Worm (Caenorhabditis elegans) whole organism, young adult: ENCODE data around the gene ZK154.1.

Experiments
- B0336.3 ChIP-seq: fragments of 200-800 bp; sonication (Bioruptor generic); IDR thresholded peaks from 2 replicates; pipeline ENCODE4 v1.3.6; 2022; ENCODE audit warnings: missing genetic modification characterization, missing compliant biosample characterization
- F33H1.4 ChIP-seq: fragments of 200-800 bp; sonication (Bioruptor generic); IDR thresholded peaks from 2 replicates; pipeline ENCODE4 v1.3.6; 2022; ENCODE audit warnings: missing genetic modification reagents, missing genetic modification characterization, missing compliant biosample characterization
- F39B2.1 ChIP-seq: fragments of 200-800 bp; sonication (Bioruptor generic); IDR thresholded peaks from 2 replicates; pipeline ENCODE4 v1.3.6; 2022; ENCODE audit warnings: missing genetic modification reagents, missing genetic modification characterization, missing compliant biosample characterization
- F52B5.7 ChIP-seq: sonication (generic microtip); optimal IDR thresholded peaks from 2 replicates; lab custom pipeline; 2016; ENCODE audit warnings: mild to moderate bottlenecking, missing genetic modification characterization, missing compliant biosample characterization
- F55B11.4 ChIP-seq: sonication (generic microtip); optimal IDR thresholded peaks from 2 replicates; lab custom pipeline; 2016; ENCODE audit warnings: missing compliant biosample characterization, missing genetic modification characterization, borderline replicate concordance; ENCODE audit not compliant: insufficient read depth
- F57C9.4 ChIP-seq: sonication (generic microtip); optimal IDR thresholded peaks from 2 replicates; lab custom pipeline; 2017; ENCODE audit warnings: mild to moderate bottlenecking, missing genetic modification characterization, missing compliant biosample characterization
- K12H6.12 ChIP-seq: fragments of 200-800 bp; sonication (Bioruptor generic); optimal IDR thresholded peaks from 2 replicates; lab custom pipeline; 2018; ENCODE audit warnings: mild to moderate bottlenecking, missing genetic modification characterization, missing compliant biosample characterization
- ZK185.1 ChIP-seq: sonication (generic microtip); optimal IDR thresholded peaks from 2 replicates; lab custom pipeline; 2016; ENCODE audit warnings: mild to moderate bottlenecking, missing genetic modification characterization, missing compliant biosample characterization; ENCODE audit not compliant: poor library complexity, severe bottlenecking
- aptf-2 ChIP-seq: fragments of 200-800 bp; sonication (Bioruptor generic); conservative IDR thresholded peaks from 2 replicates; pipeline ENCODE4 v1.3.6; 2022; ENCODE audit warnings: missing genetic modification reagents, missing genetic modification characterization, missing compliant biosample characterization
- aptf-3 ChIP-seq: fragments of 200-800 bp; sonication (Bioruptor generic); IDR thresholded peaks from 2 replicates; pipeline ENCODE4 v1.3.6; 2022; ENCODE audit warnings: missing genetic modification characterization, missing compliant biosample characterization
- attf-5 ChIP-seq: fragments of 200-800 bp; sonication (Bioruptor generic); optimal IDR thresholded peaks from 2 replicates; lab custom pipeline; 2018; ENCODE audit warnings: mild to moderate bottlenecking, missing genetic modification characterization, missing compliant biosample characterization
- cebp-1 ChIP-seq, 2 experiments: fragments of 200-800 bp in 1 of 2; sonication (Bioruptor generic) in 1 of 2; sonication (generic microtip) in 1 of 2; IDR thresholded peaks in 1 of 2; optimal IDR thresholded peaks in 1 of 2; 2 replicates each; pipeline versions ENCODE4 v1.3.6 to Lab custom; 2017 to 2022; ENCODE audit warnings: missing compliant biosample characterization in 2 of 2, missing genetic modification characterization in 2 of 2, mild to moderate bottlenecking in 1 of 2, missing genetic modification reagents in 1 of 2, moderate library complexity in 1 of 2
- ceh-27 ChIP-seq: fragments of 200-800 bp; sonication (Bioruptor generic); optimal IDR thresholded peaks from 2 replicates; lab custom pipeline; 2018; ENCODE audit warnings: mild to moderate bottlenecking, missing genetic modification characterization, moderate library complexity, missing compliant biosample characterization
- chd-7 ChIP-seq: sonication (generic microtip); optimal IDR thresholded peaks from 2 replicates; lab custom pipeline; 2016; ENCODE audit warnings: mild to moderate bottlenecking, missing genetic modification characterization, moderate library complexity, missing compliant biosample characterization
- dox-1 ChIP-seq: fragments of 200-800 bp; sonication (Bioruptor generic); IDR thresholded peaks from 2 replicates; pipeline ENCODE4 v1.3.6; 2022; ENCODE audit warnings: missing genetic modification reagents, missing genetic modification characterization, missing compliant biosample characterization
- egrh-3 ChIP-seq: fragments of 200-800 bp; sonication (Bioruptor generic); IDR thresholded peaks from 2 replicates; pipeline ENCODE4 v1.3.6; 2022; ENCODE audit warnings: missing genetic modification reagents, missing genetic modification characterization, missing compliant biosample characterization
- gei-17 ChIP-seq: fragments of 200-800 bp; sonication (Bioruptor generic); optimal IDR thresholded peaks from 2 replicates; lab custom pipeline; 2018; ENCODE audit warnings: mild to moderate bottlenecking, missing genetic modification characterization, missing compliant biosample characterization
- hlh-12 ChIP-seq: sonication (generic microtip); optimal IDR thresholded peaks from 2 replicates; lab custom pipeline; 2016; ENCODE audit warnings: missing genetic modification characterization, missing compliant biosample characterization
- hmg-1.2 ChIP-seq: fragments of 200-800 bp; sonication (Bioruptor generic); IDR thresholded peaks from 2 replicates; pipeline ENCODE4 v1.3.6; 2022; ENCODE audit warnings: missing genetic modification reagents, missing genetic modification characterization, missing compliant biosample characterization
- let-607 ChIP-seq, 2 experiments: fragments of 200-800 bp in 1 of 2; sonication (Bioruptor generic) in 1 of 2; sonication (generic microtip) in 1 of 2; optimal IDR thresholded peaks; 2 replicates each; lab custom pipeline; 2016 to 2018; ENCODE audit warnings: mild to moderate bottlenecking in 2 of 2, missing compliant biosample characterization in 2 of 2, missing genetic modification characterization in 2 of 2, moderate library complexity in 2 of 2, missing genotype in 1 of 2
- lin-26 ChIP-seq: fragments of 200-800 bp; sonication (Bioruptor generic); IDR thresholded peaks from 2 replicates; pipeline ENCODE4 v1.3.6; 2022; ENCODE audit warnings: missing genetic modification reagents, missing genetic modification characterization, missing compliant biosample characterization
- lin-35 ChIP-seq, 3 experiments: fragments of 150-350 bp in 2 of 3; sonication (generic microtip) in 1 of 3; optimal IDR thresholded peaks; 2 replicates each; lab custom pipeline; 2014 to 2018; ENCODE audit warnings: missing biosample characterization in 3 of 3, missing genetic modification characterization in 3 of 3, missing genetic modification reagents in 3 of 3
- lin-40 ChIP-seq: sonication (generic microtip); optimal IDR thresholded peaks from 2 replicates; lab custom pipeline; 2016; ENCODE audit warnings: missing genetic modification characterization, mild to moderate bottlenecking, missing compliant biosample characterization, missing genotype, missing genetic modification reagents
- lsl-1 ChIP-seq: fragments of 200-800 bp; sonication (Bioruptor generic); optimal IDR thresholded peaks from 2 replicates; lab custom pipeline; 2018; ENCODE audit warnings: mild to moderate bottlenecking, missing genetic modification characterization, moderate library complexity, missing compliant biosample characterization
- mel-28 ChIP-seq: sonication (generic microtip); optimal IDR thresholded peaks from 2 replicates; lab custom pipeline; 2016; ENCODE audit warnings: borderline replicate concordance, mild to moderate bottlenecking, missing genetic modification characterization, missing compliant biosample characterization
- nfya-1 ChIP-seq: sonication (generic microtip); optimal IDR thresholded peaks from 2 replicates; lab custom pipeline; 2017; ENCODE audit warnings: antibody characterized with exemption, missing compliant biosample characterization, missing genetic modification characterization, borderline replicate concordance; ENCODE audit not compliant: insufficient read depth
- nhr-80 ChIP-seq: sonication (generic microtip); optimal IDR thresholded peaks from 2 replicates; lab custom pipeline; 2016; ENCODE audit warnings: missing genetic modification characterization, missing compliant biosample characterization
- nhr-90 ChIP-seq: sonication (generic microtip); optimal IDR thresholded peaks from 2 replicates; lab custom pipeline; 2016; ENCODE audit warnings: missing genotype, mild to moderate bottlenecking, missing genetic modification characterization, missing compliant biosample characterization
- rcor-1 ChIP-seq: fragments of 200-800 bp; sonication (Bioruptor generic); IDR thresholded peaks from 2 replicates; pipeline ENCODE4 v1.3.6; 2022; ENCODE audit warnings: missing genetic modification reagents, missing genetic modification characterization, missing compliant biosample characterization
- snpc-3.4 ChIP-seq: sonication (generic microtip); optimal IDR thresholded peaks from 2 replicates; lab custom pipeline; 2017; ENCODE audit warnings: missing genetic modification characterization, mild to moderate bottlenecking, missing compliant biosample characterization, antibody characterized with exemption, moderate library complexity, missing genotype, missing genetic modification reagents
- sptf-2 ChIP-seq: fragments of 200-800 bp; sonication (Bioruptor generic); optimal IDR thresholded peaks from 2 replicates; lab custom pipeline; 2018; ENCODE audit warnings: mild to moderate bottlenecking, missing genetic modification characterization, missing compliant biosample characterization
- tbp1 ChIP-seq: fragments of 200-800 bp; sonication (Bioruptor generic); optimal IDR thresholded peaks from 2 replicates; lab custom pipeline; 2018; ENCODE audit warnings: mild to moderate bottlenecking, missing genetic modification characterization, missing compliant biosample characterization
- ztf-18 ChIP-seq: sonication (generic microtip); optimal IDR thresholded peaks from 2 replicates; lab custom pipeline; 2016; ENCODE audit warnings: missing genotype, mild to moderate bottlenecking, missing genetic modification characterization, missing compliant biosample characterization
- ztf-26 ChIP-seq: sonication (generic microtip); optimal IDR thresholded peaks from 2 replicates; lab custom pipeline; 2017; ENCODE audit warnings: missing genetic modification characterization, missing compliant biosample characterization

Gene ZK154.1

ce11 chrX:7781827-7782226 is 2.5 kb downstream of the ZK154.1 start:
- TF ChIP-seq chd-7 (tag; lab: Kevin White, UChicago) (no peak), lin-35 (GFP tag; optimal IDR thresholded peaks at IDR 0.05; lab: Kevin White, UChicago) (no peak), snpc-3.4 (tag; lab: Kevin White, UChicago) (no peak), nhr-90 (no peak), F39B2.1 (GFP tag; lab: Robert Waterston, UW) (no peak), lsl-1 (GFP tag; lab: Kevin White, UChicago) (no peak), nfya-1 (tag; lab: Kevin White, UChicago) (no peak), mel-28 (tag; lab: Kevin White, UChicago) (no peak), sptf-2 (GFP tag; lab: Kevin White, UChicago) (no peak), tbp1 (GFP tag; lab: Kevin White, UChicago) (no peak), hlh-12 (tag; lab: Kevin White, UChicago) (no peak), attf-5 (no peak), F57C9.4 (tag; lab: Kevin White, UChicago) (no peak)

ce11 chrX:7782389-7782788 is 3.0 kb downstream of the ZK154.1 start, which contains the start of gene ZK154.4:
Gene ZK154.4 (minus strand): TSS chrX:7782415.
- TF ChIP-seq ceh-27 (GFP tag; lab: Kevin White, UChicago) (peak; percentile 28), lin-35 (GFP tag; optimal IDR thresholded peaks at IDR 0.05; lab: Kevin White, UChicago) (peak in 1 of 3 experiments; percentile 35), F33H1.4 (GFP tag; lab: Robert Waterston, UW) (no peak), attf-5 (peak; percentile 27), hmg-1.2 (peak; percentile 71), ztf-18 (tag; lab: Kevin White, UChicago) (no peak), dox-1 (GFP tag; lab: Robert Waterston, UW) (peak; percentile 38; the same call in 1 of the 2 replicates), nhr-80 (peak; percentile 41), ztf-26 (no peak), B0336.3 (GFP tag; lab: Robert Waterston, UW) (0 out of 2 replicates have a peak, but pooled peaks have one; percentile 28), ZK185.1 (tag; lab: Kevin White, UChicago) (peak; percentile 23)
- TF ChIP-seq, all 124 proteins: peak for 8

- TF ChIP-seq F52B5.7 (tag; lab: Kevin White, UChicago) (no peak), cebp-1 (GFP tag; IDR thresholded peaks at IDR 0.05; lab: Robert Waterston, UW) (no peak), cebp-1 (tag; optimal IDR thresholded peaks at IDR 0.05; lab: Kevin White, UChicago) (peak; percentile 63), gei-17 (peak; percentile 48), let-607 (tag; optimal IDR thresholded peaks at IDR 0.05; lab: Kevin White, UChicago) (peak; percentile 40 to 54), attf-5 (peak; percentile 47), hmg-1.2 (peak; percentile 89), lin-26 (GFP tag; lab: Robert Waterston, UW) (no peak), egrh-3 (GFP tag; lab: Robert Waterston, UW) (no peak), ceh-27 (GFP tag; lab: Kevin White, UChicago) (peak; percentile 31), rcor-1 (GFP tag; lab: Robert Waterston, UW) (0 out of 2 replicates have a peak, but pooled peaks have one; percentile 16), nhr-80 (peak; percentile 55), aptf-2 (GFP tag; lab: Robert Waterston, UW) (no peak), tbp1 (GFP tag; lab: Kevin White, UChicago) (peak; percentile 14), dox-1 (GFP tag; lab: Robert Waterston, UW) (peak; percentile 57; the same call in 1 of the 2 replicates)
- TF ChIP-seq, all 124 proteins: peak for 10
Measured at ce11 chrX:7787885-7788353, 8.5 kb downstream of the ZK154.1 start, which contains the start of gene ZK154.5. Gene ZK154.5 (minus strand): TSS chrX:7787935.

ce11 chrX:7791802-7792201 is 12.4 kb downstream of the ZK154.1 start:
- TF ChIP-seq F55B11.4 (no peak), lin-40 (tag; lab: Kevin White, UChicago) (peak; percentile 13), lin-35 (GFP tag; optimal IDR thresholded peaks at IDR 0.05; lab: Kevin White, UChicago) (peak in 1 of 3 experiments; percentile 42), aptf-3 (no peak), cebp-1 (GFP tag; IDR thresholded peaks at IDR 0.05; lab: Robert Waterston, UW) (peak; percentile 87), cebp-1 (tag; optimal IDR thresholded peaks at IDR 0.05; lab: Kevin White, UChicago) (peak; percentile 97), K12H6.12 (peak; percentile 27)
- TF ChIP-seq, all 124 proteins: peak for 4
